Worm (Caenorhabditis elegans): ENCODE results near the gene srw-3.

Gene srw-3

DNA sequence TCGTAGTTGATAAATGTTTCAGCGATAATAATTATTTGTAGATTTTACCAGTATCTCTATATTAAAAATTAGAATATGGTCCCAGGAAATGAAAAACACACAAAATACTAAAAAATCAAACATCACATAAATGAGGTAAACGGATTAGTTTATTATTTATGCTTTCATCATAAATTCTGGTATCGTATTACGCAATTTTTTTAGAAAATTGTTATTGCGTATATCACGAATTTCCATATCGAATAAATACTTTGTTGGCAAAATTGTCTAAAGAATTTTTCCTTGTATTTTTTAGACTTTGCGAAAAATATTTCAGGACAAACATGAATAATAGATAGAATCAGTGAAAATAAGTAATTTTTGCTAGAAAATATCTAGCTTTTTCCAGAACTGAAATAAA, 20.8 kb downstream of the srw-3 start:
- no peak for TF ChIP-seq ztf-29 (GFP tag; IDR thresholded peaks at IDR 0.05)
- TF ChIP-seq T22C8.4 (GFP tag; IDR thresholded peaks at IDR 0.05) = no peak
- TF ChIP-seq ref-1 (GFP tag; conservative IDR thresholded peaks at IDR 0.05) = no peak
- no peak for TF ChIP-seq flt-1 (GFP tag; IDR thresholded peaks at IDR 0.05)

DNA sequence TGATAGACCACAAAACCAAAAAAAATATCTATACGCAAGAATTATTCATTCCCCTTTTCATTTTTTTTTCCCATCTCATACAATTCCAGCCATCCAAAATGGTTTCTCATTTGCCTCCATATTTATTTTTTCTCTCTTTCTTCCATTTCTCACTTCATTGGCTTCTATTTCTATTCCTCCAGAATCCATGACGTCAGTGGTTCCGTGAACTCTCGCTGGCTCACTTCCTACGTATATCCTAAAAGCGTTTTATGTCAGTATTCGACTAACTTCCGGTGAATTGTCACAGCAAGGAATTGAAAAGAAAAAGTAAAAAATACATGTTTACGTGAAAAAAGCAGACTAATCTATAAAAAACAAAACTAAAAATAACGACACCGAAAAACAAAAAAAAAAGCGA, 21.5 kb downstream of the srw-3 start:
- TF ChIP-seq ztf-23 (GFP tag; IDR thresholded peaks at IDR 0.05) (no peak), ztf-29 (GFP tag; IDR thresholded peaks at IDR 0.05) (no peak), tab-1 (GFP tag; IDR thresholded peaks at IDR 0.05) (no peak), klf-2 (GFP tag; conservative IDR thresholded peaks at IDR 0.05) (no peak), ref-1 (GFP tag; conservative IDR thresholded peaks at IDR 0.05) (no peak), med-1 (GFP tag; optimal IDR thresholded peaks at IDR 0.05; ENCODE audit: insufficient read depth) (no peak), T22C8.4 (GFP tag; IDR thresholded peaks at IDR 0.05) (no peak), cog-1 (tag; optimal IDR thresholded peaks at IDR 0.05) (no peak), flt-1 (GFP tag; IDR thresholded peaks at IDR 0.05) (no peak)

DNA sequence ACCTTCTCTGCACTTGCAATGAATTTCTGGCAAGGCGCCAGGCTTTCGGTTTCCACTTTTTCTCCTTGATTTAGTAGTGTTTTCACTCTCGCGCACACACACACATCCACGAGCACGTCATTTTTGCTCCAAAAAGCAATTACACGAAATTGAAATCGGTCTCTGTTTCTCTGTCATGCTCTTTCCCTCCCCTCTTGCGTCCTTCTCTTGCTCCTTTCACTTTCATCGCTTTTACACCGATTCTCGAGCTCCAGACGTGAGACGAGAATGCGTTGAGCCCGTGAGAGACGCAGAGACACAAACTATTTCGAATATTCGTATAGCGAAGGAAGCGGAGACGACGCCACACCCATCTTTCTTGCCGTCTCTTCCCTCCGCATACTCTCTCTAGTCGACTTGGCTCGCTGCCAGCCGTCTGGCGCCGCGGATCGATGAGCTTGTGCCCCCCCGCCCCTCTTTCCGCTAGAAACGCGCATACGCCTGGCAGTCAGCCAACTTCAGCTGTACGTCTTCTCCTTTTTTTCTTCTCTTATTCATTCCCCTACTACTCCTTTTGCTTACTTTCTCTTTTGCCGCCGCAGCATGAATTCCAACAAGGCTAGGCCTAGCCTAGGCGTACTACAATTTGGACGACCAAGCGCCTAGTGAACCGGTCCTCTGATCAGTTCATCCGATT, 22.7 kb downstream of the srw-3 start:
- 0 out of 2 replicates have a peak, but pooled peaks have one; percentile 41 for TF ChIP-seq flt-1 (GFP tag; IDR thresholded peaks at IDR 0.05)
- TF ChIP-seq ztf-23 (GFP tag; IDR thresholded peaks at IDR 0.05) = no peak
- TF ChIP-seq cog-1 (tag; optimal IDR thresholded peaks at IDR 0.05) = peak; percentile 48
- 0 out of 2 replicates have a peak, but pooled peaks have one; percentile 36 for TF ChIP-seq klf-2 (GFP tag; conservative IDR thresholded peaks at IDR 0.05)

DNA sequence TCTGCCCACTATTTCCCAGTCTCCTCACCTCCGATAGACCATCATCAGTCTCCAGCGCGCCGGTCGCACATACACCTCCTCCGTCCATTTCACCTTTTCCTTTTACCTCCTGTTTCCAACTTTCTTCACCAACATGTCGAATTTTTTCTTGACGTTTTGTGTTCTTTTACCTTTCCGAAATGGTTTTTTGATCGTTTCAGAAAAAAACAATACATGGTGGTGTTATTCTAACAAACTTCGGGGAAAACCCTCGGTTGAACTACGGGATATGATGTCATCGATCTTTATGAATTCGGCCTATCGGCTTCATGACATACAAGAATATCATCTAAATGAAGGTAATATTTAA, 23.2 kb downstream of the srw-3 start, which contains the start of gene Y97E10C.1:
TSS of gene Y97E10C.1 (plus strand) at position 201 of the 349 bp plus-strand sequence.
- TF ChIP-seq ztf-23 (GFP tag; IDR thresholded peaks at IDR 0.05) (no peak), med-1 (GFP tag; optimal IDR thresholded peaks at IDR 0.05; ENCODE audit: insufficient read depth) (no peak), T22C8.4 (GFP tag; IDR thresholded peaks at IDR 0.05) (no peak), tab-1 (GFP tag; IDR thresholded peaks at IDR 0.05) (no peak), cog-1 (tag; optimal IDR thresholded peaks at IDR 0.05) (no peak), ref-1 (GFP tag; conservative IDR thresholded peaks at IDR 0.05) (no peak), klf-2 (GFP tag; conservative IDR thresholded peaks at IDR 0.05) (no peak), ztf-29 (GFP tag; IDR thresholded peaks at IDR 0.05) (no peak), flt-1 (GFP tag; IDR thresholded peaks at IDR 0.05) (no peak)

DNA sequence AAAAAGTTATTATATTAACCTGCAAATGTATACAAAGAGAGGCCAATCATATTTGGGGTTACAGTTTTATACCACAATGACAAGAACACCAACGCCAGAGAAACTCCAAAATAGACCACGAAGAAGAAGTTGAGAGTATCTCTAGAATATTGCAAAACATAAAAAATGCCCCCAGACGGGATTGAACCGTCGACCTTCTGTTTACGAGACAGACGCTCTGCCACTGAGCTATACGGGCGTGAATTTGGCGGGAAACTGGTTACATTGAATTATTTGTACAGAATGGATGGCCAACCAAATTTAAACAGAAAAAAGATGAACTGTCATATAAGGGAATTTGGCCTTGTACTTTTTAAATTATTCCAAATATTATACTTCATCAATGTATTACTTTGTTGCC, 25.1 kb downstream of the srw-3 start:
- no peak for TF ChIP-seq ztf-29 (GFP tag; IDR thresholded peaks at IDR 0.05)
- TF ChIP-seq klf-2 (GFP tag; conservative IDR thresholded peaks at IDR 0.05) = 0 out of 2 replicates have a peak, but pooled peaks have one; percentile 36
- TF ChIP-seq flt-1 (GFP tag; IDR thresholded peaks at IDR 0.05) = peak; percentile 77; the same call in 1 of the 2 replicates
- TF ChIP-seq tab-1 (GFP tag; IDR thresholded peaks at IDR 0.05) = no peak
- no peak for TF ChIP-seq med-1 (GFP tag; optimal IDR thresholded peaks at IDR 0.05; ENCODE audit: insufficient read depth)

DNA sequence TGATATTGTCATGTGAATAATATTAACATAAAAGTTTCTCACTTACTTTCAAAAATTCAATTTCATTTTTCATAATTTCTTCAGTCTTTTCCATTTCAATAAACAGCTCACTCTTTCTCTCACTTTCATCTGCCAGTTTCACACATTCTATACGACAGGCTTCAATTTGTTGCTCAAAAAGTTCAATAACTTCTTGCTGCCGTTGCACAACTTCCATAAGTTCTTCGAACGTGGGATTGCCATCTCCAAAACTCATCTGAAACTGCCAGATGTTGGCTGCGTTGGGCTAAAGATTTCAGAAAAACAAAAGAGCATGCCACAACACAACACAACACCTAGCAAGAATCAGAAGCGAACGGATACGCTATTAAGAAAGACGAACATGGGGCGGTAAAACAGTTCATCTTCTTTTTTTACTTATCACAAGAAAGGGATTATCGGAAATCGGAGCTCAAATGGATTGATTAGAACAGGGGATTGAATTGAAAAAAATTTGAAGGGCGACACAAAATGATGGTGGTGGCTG, 27.9 kb downstream of the srw-3 start:
- TF ChIP-seq T22C8.4 (GFP tag; IDR thresholded peaks at IDR 0.05) (no peak), klf-2 (GFP tag; conservative IDR thresholded peaks at IDR 0.05) (no peak), cog-1 (tag; optimal IDR thresholded peaks at IDR 0.05) (no peak), tab-1 (GFP tag; IDR thresholded peaks at IDR 0.05) (no peak), ref-1 (GFP tag; conservative IDR thresholded peaks at IDR 0.05) (no peak)

DNA sequence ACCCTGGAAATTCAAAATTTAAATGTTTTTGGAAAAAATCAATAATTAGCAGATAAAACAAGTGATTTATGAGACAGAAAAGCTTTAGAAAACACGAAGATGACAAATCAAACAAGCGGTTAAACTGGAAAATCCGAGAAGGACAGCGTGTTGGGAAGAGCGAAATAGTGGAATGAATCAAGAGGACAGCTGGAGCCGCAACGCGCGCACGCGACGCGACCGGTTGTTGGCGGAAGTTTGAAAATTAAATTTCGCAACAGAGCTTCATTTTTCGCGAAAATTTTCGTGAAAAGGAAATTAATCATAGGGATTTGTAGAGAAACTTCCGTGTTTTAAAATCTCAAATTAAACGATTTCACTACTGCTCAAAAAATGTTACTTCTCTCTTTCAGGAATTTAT, 29.5 kb downstream of the srw-3 start, which contains the start of gene clic-1:
TSS of gene clic-1 (minus strand) at position 3 of the 400 bp plus-strand sequence.
- TF ChIP-seq flt-1 (GFP tag; IDR thresholded peaks at IDR 0.05) (peak; percentile 41; the same call in 1 of the 2 replicates), cog-1 (tag; optimal IDR thresholded peaks at IDR 0.05) (peak; percentile 42), klf-2 (GFP tag; conservative IDR thresholded peaks at IDR 0.05) (no peak), ref-1 (GFP tag; conservative IDR thresholded peaks at IDR 0.05) (no peak), ztf-23 (GFP tag; IDR thresholded peaks at IDR 0.05) (peak; percentile 62), T22C8.4 (GFP tag; IDR thresholded peaks at IDR 0.05) (no peak), tab-1 (GFP tag; IDR thresholded peaks at IDR 0.05) (no peak), ztf-29 (GFP tag; IDR thresholded peaks at IDR 0.05) (no peak)

DNA sequence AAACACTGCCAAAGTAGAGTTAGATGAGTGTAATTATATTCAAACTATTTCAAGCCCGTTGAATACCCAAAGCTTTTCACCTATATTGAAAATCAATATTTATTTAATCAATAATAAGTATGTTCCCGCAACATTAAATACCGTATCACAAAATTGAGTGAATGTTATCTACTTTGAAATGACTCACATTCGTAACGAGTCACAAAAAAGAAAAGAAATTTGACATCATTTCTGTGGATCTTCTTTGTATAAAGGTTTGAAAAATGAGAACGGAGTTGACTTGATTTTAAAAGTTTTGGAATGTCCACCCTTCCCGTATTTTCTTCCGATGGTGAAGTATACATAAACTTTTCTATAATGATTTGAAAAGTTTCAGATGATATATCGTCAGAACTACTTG, 29.9 kb downstream of the srw-3 start, which contains the start of gene srr-10:
TSS of gene srr-10 (plus strand) at position 301 of the 400 bp plus-strand sequence.
- no peak for TF ChIP-seq ztf-29 (GFP tag; IDR thresholded peaks at IDR 0.05)
- TF ChIP-seq ztf-23 (GFP tag; IDR thresholded peaks at IDR 0.05) = no peak
- TF ChIP-seq cog-1 (tag; optimal IDR thresholded peaks at IDR 0.05) = no peak
- no peak for TF ChIP-seq ref-1 (GFP tag; conservative IDR thresholded peaks at IDR 0.05)
- TF ChIP-seq T22C8.4 (GFP tag; IDR thresholded peaks at IDR 0.05) = no peak
- no peak for TF ChIP-seq tab-1 (GFP tag; IDR thresholded peaks at IDR 0.05)
- TF ChIP-seq flt-1 (GFP tag; IDR thresholded peaks at IDR 0.05) = no peak
- TF ChIP-seq klf-2 (GFP tag; conservative IDR thresholded peaks at IDR 0.05) = no peak
- TF ChIP-seq med-1 (GFP tag; optimal IDR thresholded peaks at IDR 0.05; ENCODE audit: insufficient read depth) = no peak

DNA sequence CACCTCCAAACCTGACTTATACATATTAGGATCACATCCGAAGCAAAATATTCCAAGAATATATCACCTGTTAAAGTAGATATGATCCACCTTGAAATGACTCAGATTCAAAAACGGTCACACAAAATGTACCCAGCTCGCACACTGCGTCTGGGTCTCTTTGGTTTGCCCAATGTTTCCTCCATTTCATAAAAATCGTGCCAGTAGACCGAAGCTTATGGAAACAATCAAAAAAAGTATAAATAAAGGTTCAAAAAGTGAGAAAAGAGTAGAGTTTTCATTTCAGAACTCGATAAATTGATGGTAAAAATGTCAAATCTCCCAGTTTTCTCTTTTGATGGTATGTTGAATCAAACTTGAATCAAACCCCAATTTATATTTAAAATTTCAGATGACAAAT, 32.3 kb downstream of the srw-3 start, which contains the start of gene srr-9:
TSS of gene srr-9 (plus strand) at position 301 of the 400 bp plus-strand sequence.
- no peak for TF ChIP-seq klf-2 (GFP tag; conservative IDR thresholded peaks at IDR 0.05)
- no peak for TF ChIP-seq med-1 (GFP tag; optimal IDR thresholded peaks at IDR 0.05; ENCODE audit: insufficient read depth)
- TF ChIP-seq ztf-29 (GFP tag; IDR thresholded peaks at IDR 0.05) = no peak
- TF ChIP-seq ztf-23 (GFP tag; IDR thresholded peaks at IDR 0.05) = no peak
- no peak for TF ChIP-seq T22C8.4 (GFP tag; IDR thresholded peaks at IDR 0.05)
- TF ChIP-seq ref-1 (GFP tag; conservative IDR thresholded peaks at IDR 0.05) = no peak
- no peak for TF ChIP-seq tab-1 (GFP tag; IDR thresholded peaks at IDR 0.05)
- no peak for TF ChIP-seq cog-1 (tag; optimal IDR thresholded peaks at IDR 0.05)
- no peak for TF ChIP-seq flt-1 (GFP tag; IDR thresholded peaks at IDR 0.05)

DNA sequence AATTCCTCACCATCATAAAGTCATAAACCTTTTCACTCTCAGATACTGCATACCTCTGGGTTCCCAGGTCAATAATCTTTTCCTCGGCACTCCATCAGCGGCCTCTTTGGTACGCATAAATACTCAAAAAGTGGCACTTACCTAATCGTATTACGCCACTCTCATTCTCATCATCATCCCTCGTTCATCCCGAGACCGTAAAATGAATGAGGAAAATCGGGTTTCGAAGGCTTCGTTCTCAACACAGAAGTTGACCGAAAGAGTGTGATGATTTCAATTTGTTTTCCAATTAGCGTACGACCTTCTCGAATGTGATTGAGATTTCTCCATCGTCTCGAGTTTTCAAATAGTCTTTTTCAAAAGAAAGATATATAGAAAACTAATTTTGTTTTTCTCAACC, 34.5 kb downstream of the srw-3 start:
- TF ChIP-seq med-1 (GFP tag; optimal IDR thresholded peaks at IDR 0.05; ENCODE audit: insufficient read depth) (no peak), T22C8.4 (GFP tag; IDR thresholded peaks at IDR 0.05) (no peak), tab-1 (GFP tag; IDR thresholded peaks at IDR 0.05) (no peak), ztf-29 (GFP tag; IDR thresholded peaks at IDR 0.05) (no peak), flt-1 (GFP tag; IDR thresholded peaks at IDR 0.05) (no peak), cog-1 (tag; optimal IDR thresholded peaks at IDR 0.05) (no peak), klf-2 (GFP tag; conservative IDR thresholded peaks at IDR 0.05) (no peak)

Measured in whole organism, midembryonic.